Fruit fly (Drosophila melanogaster) whole organism: ENCODE results near the gene rdgA.

Experiments used
- pan ChIP-seq: fragments of >200 bp; optimal IDR thresholded peaks from 2 replicates; lab custom pipeline; 2017
- psq ChIP-seq: fragments of >200 bp; optimal IDR thresholded peaks from 2 replicates; lab custom pipeline; 2017
- usp ChIP-seq: fragments of >200 bp; optimal IDR thresholded peaks from 2 replicates; lab custom pipeline; 2017; ENCODE audit warnings: missing biosample characterization, missing genetic modification characterization, mixed read lengths

DNA sequence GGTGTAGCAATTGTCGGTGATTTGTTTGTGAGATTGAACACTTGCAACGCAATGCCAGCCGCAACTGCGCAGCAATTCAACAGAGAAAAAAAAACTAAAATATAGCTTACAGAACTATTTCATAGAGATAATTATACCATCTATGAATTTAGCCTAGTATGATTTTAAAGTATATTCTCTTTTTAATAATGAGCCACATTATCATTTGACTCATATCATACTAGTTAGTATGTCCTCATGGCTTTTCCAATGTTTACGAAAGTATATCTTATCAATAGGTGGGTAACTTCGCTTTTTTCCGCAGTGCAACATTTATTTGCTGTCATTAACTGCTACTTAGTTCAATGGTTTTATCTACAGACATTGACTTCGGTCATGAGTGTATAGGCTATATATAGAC is 131.9 kb downstream of the rdgA start:
- TF ChIP-seq pan (lab: Kevin White, UChicago) (no peak), usp (no peak), psq (no peak)
